Worm (Caenorhabditis elegans) whole organism, early embryonic: Measurements from ENCODE around the gene T26E4.3.

ENCODE experiments used
- B0310.2 ChIP-seq: sonication (generic microtip); optimal IDR thresholded peaks from 2 replicates; lab custom pipeline; 2016; ENCODE audit warnings: mild to moderate bottlenecking, missing genetic modification characterization, missing compliant biosample characterization
- F13C5.2 ChIP-seq: sonication (generic microtip); optimal IDR thresholded peaks from 2 replicates; lab custom pipeline; 2017; ENCODE audit warnings: mild to moderate bottlenecking, missing genetic modification characterization, inconsistent platforms, missing compliant biosample characterization
- ama-1 ChIP-seq: fragments of 150-350 bp; optimal IDR thresholded peaks from 2 replicates; lab custom pipeline; 2014
- ceh-13 ChIP-seq: fragments of 200-800 bp; sonication (Bioruptor generic); optimal IDR thresholded peaks from 2 replicates; lab custom pipeline; 2018; ENCODE audit warnings: mild to moderate bottlenecking, missing genetic modification characterization, missing compliant biosample characterization
- ets-7 ChIP-seq: sonication (generic microtip); optimal IDR thresholded peaks from 2 replicates; lab custom pipeline; 2016; ENCODE audit warnings: missing genotype, missing genetic modification characterization, missing compliant biosample characterization
- hmg-4 ChIP-seq: fragments of 200-800 bp; sonication (Bioruptor generic); optimal IDR thresholded peaks from 2 replicates; lab custom pipeline; 2018; ENCODE audit warnings: mild to moderate bottlenecking, missing genetic modification characterization, missing compliant biosample characterization
- hnd-1 ChIP-seq: sonication (generic microtip); optimal IDR thresholded peaks from 2 replicates; lab custom pipeline; 2016; ENCODE audit warnings: missing genetic modification characterization, missing compliant biosample characterization
- scrt-1 ChIP-seq: fragments of 200-800 bp; sonication (Bioruptor generic); IDR thresholded peaks from 2 replicates; pipeline ENCODE4 v1.3.6; 2022; ENCODE audit warnings: missing genetic modification characterization, missing compliant biosample characterization
- sea-1 ChIP-seq: fragments of 200-800 bp; sonication (Bioruptor generic); conservative IDR thresholded peaks from 2 replicates; pipeline ENCODE4 v1.3.6; 2022; ENCODE audit warnings: missing genetic modification characterization, missing compliant biosample characterization
- tbx-11 ChIP-seq: fragments of 200-800 bp; sonication (Bioruptor generic); IDR thresholded peaks from 2 replicates; pipeline ENCODE4 v1.3.6; 2022; ENCODE audit warnings: missing genetic modification characterization, missing compliant biosample characterization
- tbx-37 ChIP-seq: fragments of 200-800 bp; sonication (Bioruptor generic); conservative IDR thresholded peaks from 2 replicates; pipeline ENCODE4 v1.3.6; 2022; ENCODE audit warnings: missing genetic modification reagents, missing genetic modification characterization, missing compliant biosample characterization
- tra-4 ChIP-seq: sonication (generic microtip); optimal IDR thresholded peaks from 2 replicates; lab custom pipeline; 2017; ENCODE audit warnings: missing genetic modification characterization, missing compliant biosample characterization

ce11 chrV:15810446-15810845 is 27.9 kb downstream of the T26E4.3 start, which contains the start of gene F54B8.1:
- no peak for TF ChIP-seq ama-1 (lab: Kevin White, UChicago)
- no peak for TF ChIP-seq ets-7
- TF ChIP-seq tbx-37 (GFP tag; lab: Robert Waterston, UW) = no peak
- TF ChIP-seq scrt-1 (GFP tag; lab: Robert Waterston, UW) = no peak
- no peak for TF ChIP-seq ceh-13 (GFP tag; lab: Kevin White, UChicago)
- no peak for TF ChIP-seq F13C5.2
- TF ChIP-seq B0310.2 (tag; lab: Kevin White, UChicago) = no peak
- TF ChIP-seq hmg-4 (GFP tag; lab: Kevin White, UChicago) = no peak
- TF ChIP-seq tbx-11 (GFP tag; lab: Robert Waterston, UW) = no peak
- TF ChIP-seq tra-4 (tag; lab: Kevin White, UChicago) = no peak
- TF ChIP-seq sea-1 (GFP tag; lab: Robert Waterston, UW) = no peak
- TF ChIP-seq hnd-1 (tag; lab: Kevin White, UChicago) = no peak
